ENCODE assay signal across 4 fruit fly cellular contexts in genomic region chr3R:5742278-5743196, dm6.
TF ChIP-seq lines count a peak whose summit lies in the region.

Gene Sym, minus strand, starts transcription at chr3R:5742476.
Gene Madm, plus strand, starts transcription at chr3R:5742510.

- TF ChIP-seq CTCF in whole organism, embryonic (GFP tag; optimal IDR thresholded peaks at IDR 0.05; lab: Kevin White, UChicago): no peak

TF ChIP-seq in whole organism, adult, 20 proteins besides CTCF, POLR2A, EP300 and RAD21:
- TF ChIP-seq Hr96 (GFP tag; optimal IDR thresholded peaks at IDR 0.05; lab: Kevin White, UChicago) (peak; percentile 51), tj (GFP tag; optimal IDR thresholded peaks at IDR 0.05; lab: Kevin White, UChicago) (peak; percentile 42), Crg-1 (GFP tag; optimal IDR thresholded peaks at IDR 0.05; lab: Kevin White, UChicago) (peak; percentile 3), bab1 (GFP tag; optimal IDR thresholded peaks at IDR 0.05; lab: Kevin White, UChicago) (peak; percentile 41), ovo (GFP tag; optimal IDR thresholded peaks at IDR 0.05; lab: Kevin White, UChicago) (peak; percentile 15), Clk (GFP tag; optimal IDR thresholded peaks at IDR 0.05; lab: Kevin White, UChicago) (no peak), CG14711 (tag; optimal IDR thresholded peaks at IDR 0.05; lab: Kevin White, UChicago) (peak; percentile 11), cic (GFP tag; optimal IDR thresholded peaks at IDR 0.05; lab: Kevin White, UChicago) (no peak), CG12768 (GFP tag; optimal IDR thresholded peaks at IDR 0.05; lab: Kevin White, UChicago) (no peak), kay (GFP tag; lab: Kevin White, UChicago; ENCODE audit: borderline replicate concordance) (no peak), CG7101 (tag; optimal IDR thresholded peaks at IDR 0.05; lab: Kevin White, UChicago) (peak; percentile 19), CG33017 (tag; optimal IDR thresholded peaks at IDR 0.05; lab: Kevin White, UChicago) (no peak), CG11617 (GFP tag; optimal IDR thresholded peaks at IDR 0.05; lab: Kevin White, UChicago) (peak; percentile 34), toe (GFP tag; optimal IDR thresholded peaks at IDR 0.05; lab: Kevin White, UChicago) (no peak), CG7045 (GFP tag; optimal IDR thresholded peaks at IDR 0.05; lab: Kevin White, UChicago) (no peak), pad (GFP tag; optimal IDR thresholded peaks at IDR 0.05; lab: Kevin White, UChicago) (peak; percentile 13), cnc (optimal IDR thresholded peaks at IDR 0.05; lab: Kevin White, UChicago) (no peak), CG5204 (GFP tag; optimal IDR thresholded peaks at IDR 0.05; lab: Kevin White, UChicago) (peak; percentile 15), CG1620 (GFP tag; optimal IDR thresholded peaks at IDR 0.05; lab: Kevin White, UChicago) (peak; percentile 40), Mnt (GFP tag; optimal IDR thresholded peaks at IDR 0.05; lab: Kevin White, UChicago) (peak; percentile 63)

TF ChIP-seq in whole organism, embryonic, 481 proteins besides CTCF, POLR2A, EP300 and RAD21 (continues in another document):
- TF ChIP-seq odd (GFP tag; optimal IDR thresholded peaks at IDR 0.05; lab: Kevin White, UChicago): no peak
- TF ChIP-seq Kr (GFP tag; optimal IDR thresholded peaks at IDR 0.05; lab: Kevin White, UChicago): no peak
- no peak for TF ChIP-seq HLHmδ (GFP tag; optimal IDR thresholded peaks at IDR 0.05; lab: Kevin White, UChicago)
- peak; percentile 40 for TF ChIP-seq tin (GFP tag; optimal IDR thresholded peaks at IDR 0.05; lab: Kevin White, UChicago)
- TF ChIP-seq cato (GFP tag; optimal IDR thresholded peaks at IDR 0.05; lab: Kevin White, UChicago; ENCODE audit: borderline replicate concordance): peak; percentile 29
- no peak for TF ChIP-seq CG4820 (GFP tag; optimal IDR thresholded peaks at IDR 0.05; lab: Kevin White, UChicago)
- TF ChIP-seq sr (GFP tag; IDR thresholded peaks at IDR 0.05; lab: Robert Waterston, UW): peak; percentile 98
- no peak for TF ChIP-seq lab (GFP tag; optimal IDR thresholded peaks at IDR 0.05; lab: Kevin White, UChicago)
- TF ChIP-seq CG3065 (GFP tag; optimal IDR thresholded peaks at IDR 0.05; lab: Kevin White, UChicago): no peak
- peak; percentile 90 for TF ChIP-seq Scr (GFP tag; IDR thresholded peaks at IDR 0.05; lab: Robert Waterston, UW; ENCODE audit: partially characterized antibody)
- no peak for TF ChIP-seq CG13894 (tag; optimal IDR thresholded peaks at IDR 0.05; lab: Kevin White, UChicago)
- TF ChIP-seq ap (GFP tag; IDR thresholded peaks at IDR 0.05; lab: Robert Waterston, UW): no peak
- TF ChIP-seq eyg (GFP tag; optimal IDR thresholded peaks at IDR 0.05; lab: Kevin White, UChicago): no peak
- TF ChIP-seq zfh1 (GFP tag; IDR thresholded peaks at IDR 0.05; lab: Robert Waterston, UW): no peak
- TF ChIP-seq nerfin-1 (tag; optimal IDR thresholded peaks at IDR 0.05; lab: Kevin White, UChicago): peak; percentile 3
- peak; percentile 94 for TF ChIP-seq sens (GFP tag; lab: Kevin White, UChicago)
- peak; percentile 69 for TF ChIP-seq hbn (GFP tag; IDR thresholded peaks at IDR 0.05; lab: Robert Waterston, UW; ENCODE audit: partially characterized antibody)
- no peak for TF ChIP-seq dimm (GFP tag; IDR thresholded peaks at IDR 0.05; lab: Robert Waterston, UW)
- no peak for TF ChIP-seq Nf-YA (GFP tag; IDR thresholded peaks at IDR 0.05; lab: Robert Waterston, UW)
- no peak for TF ChIP-seq CG11723 (GFP tag; optimal IDR thresholded peaks at IDR 0.05; lab: Kevin White, UChicago)
- no peak for TF ChIP-seq CG15073 (GFP tag; optimal IDR thresholded peaks at IDR 0.05; lab: Kevin White, UChicago)
- no peak for TF ChIP-seq D19A (tag; optimal IDR thresholded peaks at IDR 0.05; lab: Kevin White, UChicago)
- TF ChIP-seq bowl (GFP tag; IDR thresholded peaks at IDR 0.05; lab: Robert Waterston, UW): no peak
- TF ChIP-seq Sox102F (GFP tag; optimal IDR thresholded peaks at IDR 0.05; lab: Kevin White, UChicago): no peak
- TF ChIP-seq CG10431 (GFP tag; optimal IDR thresholded peaks at IDR 0.05; lab: Kevin White, UChicago): no peak
- no peak for TF ChIP-seq CG17802 (tag; optimal IDR thresholded peaks at IDR 0.05; lab: Kevin White, UChicago)

TF ChIP-seq in whole organism, prepupa, 60 proteins besides CTCF, POLR2A, EP300 and RAD21 (continues in another document):
- 0 out of 3 replicates have a peak, but pooled peaks have one; percentile 22 for TF ChIP-seq CG8119 (GFP tag; IDR thresholded peaks at IDR 0.05; lab: Robert Waterston, UW)
- no peak for TF ChIP-seq eg (GFP tag; IDR thresholded peaks at IDR 0.05; lab: Robert Waterston, UW)
- no peak for TF ChIP-seq ss (GFP tag; optimal IDR thresholded peaks at IDR 0.05; lab: Kevin White, UChicago)
- peak; percentile 39 for TF ChIP-seq topi (GFP tag; optimal IDR thresholded peaks at IDR 0.05; lab: Kevin White, UChicago)
- peak; percentile 72 for TF ChIP-seq svp (GFP tag; lab: Kevin White, UChicago)
- TF ChIP-seq CG8319 (GFP tag; optimal IDR thresholded peaks at IDR 0.05; lab: Kevin White, UChicago): no peak
- TF ChIP-seq OdsH (GFP tag; optimal IDR thresholded peaks at IDR 0.05; lab: Kevin White, UChicago): no peak
- peak; percentile 42 for TF ChIP-seq CG1621 (tag; optimal IDR thresholded peaks at IDR 0.05; lab: Kevin White, UChicago)
- no peak for TF ChIP-seq Met (GFP tag; optimal IDR thresholded peaks at IDR 0.05; lab: Kevin White, UChicago)
- peak; percentile 25 for TF ChIP-seq lz (GFP tag; optimal IDR thresholded peaks at IDR 0.05; lab: Kevin White, UChicago)
- no peak for TF ChIP-seq Eip93F (GFP tag; optimal IDR thresholded peaks at IDR 0.05; lab: Kevin White, UChicago)
- TF ChIP-seq acj6 (GFP tag; optimal IDR thresholded peaks at IDR 0.05; lab: Kevin White, UChicago): no peak
- peak; percentile 41 for TF ChIP-seq cyc (GFP tag; optimal IDR thresholded peaks at IDR 0.05; lab: Kevin White, UChicago)
- TF ChIP-seq CG8632 (GFP tag; optimal IDR thresholded peaks at IDR 0.05; lab: Kevin White, UChicago): no peak
- TF ChIP-seq Hr4 (GFP tag; optimal IDR thresholded peaks at IDR 0.05; lab: Kevin White, UChicago): no peak
- TF ChIP-seq Eip75B (GFP tag; optimal IDR thresholded peaks at IDR 0.05; lab: Kevin White, UChicago): no peak
- TF ChIP-seq achi (GFP tag; optimal IDR thresholded peaks at IDR 0.05; lab: Kevin White, UChicago): no peak
- TF ChIP-seq pdm3 (GFP tag; optimal IDR thresholded peaks at IDR 0.05; lab: Kevin White, UChicago): no peak
- TF ChIP-seq CG3032 (tag; optimal IDR thresholded peaks at IDR 0.05; lab: Kevin White, UChicago): peak; percentile 26
- TF ChIP-seq fd59A (GFP tag; optimal IDR thresholded peaks at IDR 0.05; lab: Kevin White, UChicago): no peak
- peak; percentile 41 for TF ChIP-seq Sox14 (GFP tag; optimal IDR thresholded peaks at IDR 0.05; lab: Kevin White, UChicago)
- TF ChIP-seq Sox15 (GFP tag; optimal IDR thresholded peaks at IDR 0.05; lab: Kevin White, UChicago): no peak
- TF ChIP-seq CG6808 (GFP tag; optimal IDR thresholded peaks at IDR 0.05; lab: Kevin White, UChicago): no peak
- TF ChIP-seq fd85E (GFP tag; optimal IDR thresholded peaks at IDR 0.05; lab: Kevin White, UChicago): no peak
- TF ChIP-seq CG7368 (GFP tag; optimal IDR thresholded peaks at IDR 0.05; lab: Kevin White, UChicago): no peak
- no peak for TF ChIP-seq CG11294 (GFP tag; IDR thresholded peaks at IDR 0.05; lab: Robert Waterston, UW)
- no peak for TF ChIP-seq vri (GFP tag; optimal IDR thresholded peaks at IDR 0.05; lab: Kevin White, UChicago)
- TF ChIP-seq Gug (GFP tag; IDR thresholded peaks at IDR 0.05; lab: Robert Waterston, UW): no peak

TF ChIP-seq in whole organism, wandering third instar larva, 38 proteins besides CTCF, POLR2A, EP300 and RAD21 (continues in another document):
- TF ChIP-seq dmrt93B (GFP tag; optimal IDR thresholded peaks at IDR 0.05; lab: Kevin White, UChicago): no peak
- no peak for TF ChIP-seq N (GFP tag; optimal IDR thresholded peaks at IDR 0.05; lab: Kevin White, UChicago)
- TF ChIP-seq CG32264 (GFP tag; optimal IDR thresholded peaks at IDR 0.05; lab: Kevin White, UChicago): no peak
- TF ChIP-seq Jra (GFP tag; optimal IDR thresholded peaks at IDR 0.05; lab: Kevin White, UChicago): no peak
- no peak for TF ChIP-seq sage (GFP tag; optimal IDR thresholded peaks at IDR 0.05; lab: Kevin White, UChicago)
- peak; percentile 48 for TF ChIP-seq fru (GFP tag; optimal IDR thresholded peaks at IDR 0.05; lab: Kevin White, UChicago)
- peak; percentile 57 for TF ChIP-seq br (GFP tag; optimal IDR thresholded peaks at IDR 0.05; lab: Kevin White, UChicago)
- TF ChIP-seq Vsx2 (GFP tag; optimal IDR thresholded peaks at IDR 0.05; lab: Kevin White, UChicago; ENCODE audit: partially characterized antibody): no peak
- TF ChIP-seq lola (GFP tag; optimal IDR thresholded peaks at IDR 0.05; lab: Kevin White, UChicago): peak; percentile 37
- TF ChIP-seq h (GFP tag; optimal IDR thresholded peaks at IDR 0.05; lab: Kevin White, UChicago): peak; percentile 62
- no peak for TF ChIP-seq Dfd (GFP tag; optimal IDR thresholded peaks at IDR 0.05; lab: Kevin White, UChicago)
- TF ChIP-seq CrebA (GFP tag; optimal IDR thresholded peaks at IDR 0.05; lab: Kevin White, UChicago; ENCODE audit: borderline replicate concordance): no peak
- no peak for TF ChIP-seq tai (GFP tag; optimal IDR thresholded peaks at IDR 0.05; lab: Kevin White, UChicago)
- peak; percentile 20 for TF ChIP-seq HLH106 (tag; optimal IDR thresholded peaks at IDR 0.05; lab: Kevin White, UChicago)
- TF ChIP-seq OdsH (GFP tag; optimal IDR thresholded peaks at IDR 0.05; lab: Kevin White, UChicago): peak; percentile 29
- TF ChIP-seq Dif (GFP tag; optimal IDR thresholded peaks at IDR 0.05; lab: Kevin White, UChicago; ENCODE audit: partially characterized antibody): no peak
- TF ChIP-seq rgr (GFP tag; optimal IDR thresholded peaks at IDR 0.05; lab: Kevin White, UChicago): peak; percentile 2
- TF ChIP-seq brk (GFP tag; optimal IDR thresholded peaks at IDR 0.05; lab: Kevin White, UChicago): no peak
- TF ChIP-seq pan (optimal IDR thresholded peaks at IDR 0.05; lab: Kevin White, UChicago): no peak
- no peak for TF ChIP-seq CG9705 (GFP tag; optimal IDR thresholded peaks at IDR 0.05; lab: Kevin White, UChicago)
- TF ChIP-seq GATAd (GFP tag; optimal IDR thresholded peaks at IDR 0.05; lab: Kevin White, UChicago): no peak
- no peak for TF ChIP-seq Mio (GFP tag; optimal IDR thresholded peaks at IDR 0.05; lab: Kevin White, UChicago)
- TF ChIP-seq Rel (GFP tag; optimal IDR thresholded peaks at IDR 0.05; lab: Kevin White, UChicago): no peak
- TF ChIP-seq Rel (tag; optimal IDR thresholded peaks at IDR 0.05; lab: Kevin White, UChicago): no peak
- TF ChIP-seq Myc (optimal IDR thresholded peaks at IDR 0.05; lab: Kevin White, UChicago): peak; percentile 84
- peak; percentile 74 for TF ChIP-seq woc (GFP tag; optimal IDR thresholded peaks at IDR 0.05; lab: Kevin White, UChicago)
- peak; percentile 27 for TF ChIP-seq ey (GFP tag; optimal IDR thresholded peaks at IDR 0.05; lab: Kevin White, UChicago)
- TF ChIP-seq foxo (GFP tag; optimal IDR thresholded peaks at IDR 0.05; lab: Kevin White, UChicago): peak in 1 of 2 experiments; percentile 39
- no peak for TF ChIP-seq Hr83 (GFP tag; optimal IDR thresholded peaks at IDR 0.05; lab: Kevin White, UChicago; ENCODE audit: poor library complexity, severe bottlenecking)
- no peak for TF ChIP-seq jim (GFP tag; optimal IDR thresholded peaks at IDR 0.05; lab: Kevin White, UChicago)
